Worm (Caenorhabditis elegans): ENCODE data around the gene mrps-26.
"Not testable (repeated sequence)": the region's sequence is repeated elsewhere in the genome, so short reads cannot be mapped to it uniquely, and the experiment has no call there.

DNA sequence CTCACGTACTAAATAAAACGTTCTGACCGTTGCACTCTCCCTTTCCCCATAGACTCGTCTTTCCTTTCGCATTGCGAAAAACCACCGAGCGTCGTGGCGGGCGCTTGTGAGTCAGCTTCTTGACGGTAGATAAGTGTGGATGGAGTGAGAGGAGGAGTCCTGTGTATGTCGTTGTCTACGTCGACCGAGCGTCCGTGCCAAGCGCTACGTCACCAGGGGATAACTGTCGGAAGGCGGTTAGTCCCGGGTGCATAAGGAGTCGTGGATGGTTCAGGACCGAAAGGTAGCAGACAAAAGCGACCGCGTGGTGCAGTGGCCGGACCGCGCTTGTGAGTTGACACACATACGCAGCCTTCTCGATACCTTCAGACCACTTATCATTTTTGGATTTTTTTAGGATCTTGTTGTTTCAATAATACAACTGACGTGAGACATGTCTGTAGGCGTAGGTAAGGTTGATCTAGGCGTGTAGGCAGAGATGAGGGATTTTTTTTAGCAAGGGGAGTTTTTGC lies 23.2 kb upstream of the mrps-26 start:
- peak; percentile 55 for TF ChIP-seq ets-7 (tag; optimal IDR thresholded peaks at IDR 0.05)
- peak; percentile 26 for TF ChIP-seq hnd-1 (tag; optimal IDR thresholded peaks at IDR 0.05)
- TF ChIP-seq B0310.2 (tag; optimal IDR thresholded peaks at IDR 0.05) = peak; percentile 63
- peak; percentile 47 for TF ChIP-seq ceh-13 (GFP tag; optimal IDR thresholded peaks at IDR 0.05)
- not testable (repeated sequence) for TF ChIP-seq ama-1 (optimal IDR thresholded peaks at IDR 0.05); ceh-36 (tag; optimal IDR thresholded peaks at IDR 0.05)
- peak; percentile 90 for TF ChIP-seq aly-1 (tag; optimal IDR thresholded peaks at IDR 0.05)
- TF ChIP-seq hmg-4 (GFP tag; optimal IDR thresholded peaks at IDR 0.05) = peak; percentile 93
- peak; percentile 75 for TF ChIP-seq scrt-1 (GFP tag; IDR thresholded peaks at IDR 0.05)
- TF ChIP-seq F13C5.2 (tag; optimal IDR thresholded peaks at IDR 0.05) = peak; percentile 66
- TF ChIP-seq flt-1 (GFP tag; IDR thresholded peaks at IDR 0.05) = peak; percentile 80
- TF ChIP-seq pes-1 (GFP tag; IDR thresholded peaks at IDR 0.05) = peak; percentile 84
- peak; percentile 76 for TF ChIP-seq sea-1 (GFP tag; conservative IDR thresholded peaks at IDR 0.05)
